Fruit fly (Drosophila melanogaster): ENCODE measurements around the gene CG42846.

Gene CG42846

dm6 chr3L:205723-206284 lies 25.6 kb downstream of the CG42846 start, which contains the start of the genes Gk1 and CG13876 (continued):
- TF ChIP-seq prd (optimal IDR thresholded peaks at IDR 0.05) = no peak
- TF ChIP-seq prd (GFP tag; IDR thresholded peaks at IDR 0.05) = peak; percentile 93
- peak in 1 of 2 experiments; percentile 9 for TF ChIP-seq Trl (optimal IDR thresholded peaks at IDR 0.05)
- peak; percentile 5 for TF ChIP-seq Trl (GFP tag; optimal IDR thresholded peaks at IDR 0.05)
- peak; percentile 94 for TF ChIP-seq CG3847 (GFP tag; IDR thresholded peaks at IDR 0.05)
- TF ChIP-seq CG4424 (GFP tag; optimal IDR thresholded peaks at IDR 0.05) = peak; percentile 91
- peak; percentile 84 for TF ChIP-seq gsb (GFP tag; IDR thresholded peaks at IDR 0.05)
- peak; percentile 96 for TF ChIP-seq CG10979 (tag; optimal IDR thresholded peaks at IDR 0.05)
- peak; percentile 94 for TF ChIP-seq Ada2b (GFP tag; IDR thresholded peaks at IDR 0.05)
- TF ChIP-seq CG6683 (GFP tag; optimal IDR thresholded peaks at IDR 0.05) = peak; percentile 92
- peak; percentile 90 for TF ChIP-seq gce (GFP tag; IDR thresholded peaks at IDR 0.05)
- peak; percentile 76 for TF ChIP-seq CG11093 (GFP tag; IDR thresholded peaks at IDR 0.05)
- TF ChIP-seq CG9876 (GFP tag; optimal IDR thresholded peaks at IDR 0.05) = no peak
- peak; percentile 64 for TF ChIP-seq Mad (GFP tag; optimal IDR thresholded peaks at IDR 0.05)
- no peak for TF ChIP-seq bbx (GFP tag; IDR thresholded peaks at IDR 0.05; ENCODE audit: partially characterized antibody)
- peak; percentile 84 for TF ChIP-seq CG11085 (GFP tag; IDR thresholded peaks at IDR 0.05)
- peak; percentile 91 for TF ChIP-seq YL-1 (GFP tag; optimal IDR thresholded peaks at IDR 0.05)
- peak; percentile 94 for TF ChIP-seq HHEX (GFP tag; optimal IDR thresholded peaks at IDR 0.05)
- TF ChIP-seq CG8290 (GFP tag; optimal IDR thresholded peaks at IDR 0.05) = peak; percentile 74
- TF ChIP-seq CG8290 (tag; optimal IDR thresholded peaks at IDR 0.05) = peak in 1 of 2 experiments; percentile 75
- no peak for TF ChIP-seq Neu2 (GFP tag; optimal IDR thresholded peaks at IDR 0.05; ENCODE audit: borderline replicate concordance)
- peak; percentile 30 for TF ChIP-seq Sry-β (GFP tag; optimal IDR thresholded peaks at IDR 0.05)
- peak; percentile 92 for TF ChIP-seq seq (GFP tag; IDR thresholded peaks at IDR 0.05)
- TF ChIP-seq Dfd (GFP tag; optimal IDR thresholded peaks at IDR 0.05) = no peak
- peak; percentile 97 for TF ChIP-seq CG13296 (GFP tag; optimal IDR thresholded peaks at IDR 0.05)
- peak in 1 of 2 experiments; percentile 78 for TF ChIP-seq insv (GFP tag; optimal IDR thresholded peaks at IDR 0.05)
- peak; percentile 78 for TF ChIP-seq ro (GFP tag; IDR thresholded peaks at IDR 0.05)
- TF ChIP-seq pnt (GFP tag; optimal IDR thresholded peaks at IDR 0.05) = no peak
- TF ChIP-seq GATAe (GFP tag; conservative IDR thresholded peaks at IDR 0.05) = peak; percentile 74
- TF ChIP-seq CG11695 (GFP tag; IDR thresholded peaks at IDR 0.05) = peak; percentile 97
- peak; percentile 88 for TF ChIP-seq CG12071 (GFP tag; optimal IDR thresholded peaks at IDR 0.05)
- TF ChIP-seq ap (GFP tag; IDR thresholded peaks at IDR 0.05) = peak; percentile 89
- peak; percentile 78 for TF ChIP-seq psq (GFP tag; optimal IDR thresholded peaks at IDR 0.05)
- TF ChIP-seq CG15696 (tag; optimal IDR thresholded peaks at IDR 0.05) = peak; percentile 95
- no peak for TF ChIP-seq ftz-f1 (GFP tag; optimal IDR thresholded peaks at IDR 0.05)
- TF ChIP-seq gcm2 (GFP tag; optimal IDR thresholded peaks at IDR 0.05) = no peak
- no peak for TF ChIP-seq CG1529 (GFP tag; optimal IDR thresholded peaks at IDR 0.05)
- peak; percentile 97 for TF ChIP-seq CG10147 (GFP tag; optimal IDR thresholded peaks at IDR 0.05)
- peak; percentile 86 for TF ChIP-seq tin (GFP tag; optimal IDR thresholded peaks at IDR 0.05)
- TF ChIP-seq sd (tag; optimal IDR thresholded peaks at IDR 0.05) = peak; percentile 94
- TF ChIP-seq Asciz (GFP tag; optimal IDR thresholded peaks at IDR 0.05) = peak; percentile 93
- TF ChIP-seq CG31388 (GFP tag; optimal IDR thresholded peaks at IDR 0.05) = peak; percentile 59
- no peak for TF ChIP-seq lab (GFP tag; optimal IDR thresholded peaks at IDR 0.05)
- no peak for TF ChIP-seq CG1792 (GFP tag; optimal IDR thresholded peaks at IDR 0.05)
- peak; percentile 62 for TF ChIP-seq CG12744 (GFP tag; optimal IDR thresholded peaks at IDR 0.05)
- TF ChIP-seq CG30403 (GFP tag; optimal IDR thresholded peaks at IDR 0.05) = peak; percentile 94
- TF ChIP-seq Drgx (GFP tag; IDR thresholded peaks at IDR 0.05) = peak; percentile 97
- peak; percentile 53 for TF ChIP-seq CG17802 (tag; optimal IDR thresholded peaks at IDR 0.05)
- peak; percentile 94 for TF ChIP-seq CG4328 (GFP tag; optimal IDR thresholded peaks at IDR 0.05)
- peak; percentile 48 for TF ChIP-seq Bdp1 (GFP tag; optimal IDR thresholded peaks at IDR 0.05)
- TF ChIP-seq z (GFP tag; IDR thresholded peaks at IDR 0.05) = 0 out of 3 replicates have a peak, but pooled peaks have one; percentile 36
- peak; percentile 84 for TF ChIP-seq CG14667 (GFP tag; IDR thresholded peaks at IDR 0.05)

Data from whole organism, embryonic.